Fruit fly (Drosophila melanogaster) whole organism, adult: ENCODE data around the gene CG11790.
A peak's percentile ranks its signal among the peaks of the same experiment; 100 is the strongest.

Experiments used
- CG11617 ChIP-seq: fragments of 200-800 bp; sonication (Bioruptor generic); optimal IDR thresholded peaks from 2 replicates; lab custom pipeline; 2017; ENCODE audit warnings: mild to moderate bottlenecking, missing biosample characterization, missing genetic modification reagents, missing genetic modification characterization
- CG12768 ChIP-seq: fragments of 200-800 bp; sonication (Bioruptor generic); optimal IDR thresholded peaks from 2 replicates; lab custom pipeline; 2017; ENCODE audit warnings: missing biosample characterization, missing genetic modification characterization, mild to moderate bottlenecking, moderate library complexity, missing genetic modification reagents
- CG14711 ChIP-seq: fragments of 200-800 bp; sonication (Bioruptor generic); optimal IDR thresholded peaks from 2 replicates; lab custom pipeline; 2018; ENCODE audit warnings: missing biosample characterization, mild to moderate bottlenecking, missing genetic modification characterization, moderate library complexity
- CG1620 ChIP-seq: fragments of 200-800 bp; sonication (Bioruptor generic); optimal IDR thresholded peaks from 2 replicates; lab custom pipeline; 2016; ENCODE audit warnings: missing biosample characterization, missing genetic modification characterization
- CG33017 ChIP-seq: fragments of 200-800 bp; sonication (Bioruptor generic); optimal IDR thresholded peaks from 2 replicates; lab custom pipeline; 2018; ENCODE audit warnings: missing biosample characterization, mild to moderate bottlenecking, missing genetic modification characterization, moderate library complexity
- CG5204 ChIP-seq: fragments of 200-800 bp; sonication (Bioruptor generic); optimal IDR thresholded peaks from 2 replicates; lab custom pipeline; 2016; ENCODE audit warnings: missing biosample characterization, missing genetic modification characterization
- CG7045 ChIP-seq: fragments of 200-800 bp; sonication (Bioruptor generic); optimal IDR thresholded peaks from 2 replicates; lab custom pipeline; 2017; ENCODE audit warnings: missing biosample characterization, mild to moderate bottlenecking, missing genetic modification characterization
- CG7101 ChIP-seq: fragments of 200-800 bp; sonication (Bioruptor generic); optimal IDR thresholded peaks from 2 replicates; lab custom pipeline; 2018; ENCODE audit warnings: missing biosample characterization, mild to moderate bottlenecking, missing genetic modification characterization, moderate library complexity
- Clk ChIP-seq: fragments of 200-800 bp; sonication (Bioruptor generic); optimal IDR thresholded peaks from 2 replicates; lab custom pipeline; 2017; ENCODE audit warnings: missing biosample characterization, missing genetic modification characterization
- Crg-1 ChIP-seq: fragments of 200-800 bp; sonication (Bioruptor generic); optimal IDR thresholded peaks from 2 replicates; lab custom pipeline; 2016; ENCODE audit warnings: missing biosample characterization, missing genetic modification characterization
- Hr96 ChIP-seq: fragments of 200-800 bp; sonication (Bioruptor generic); optimal IDR thresholded peaks from 2 replicates; lab custom pipeline; 2016; ENCODE audit warnings: missing biosample characterization, missing genetic modification characterization
- Mnt ChIP-seq: fragments of 200-800 bp; sonication (Bioruptor generic); optimal IDR thresholded peaks from 2 replicates; lab custom pipeline; 2016; ENCODE audit warnings: missing biosample characterization, mild to moderate bottlenecking, missing genetic modification characterization
- bab1 ChIP-seq: fragments of 200-800 bp; sonication (Bioruptor generic); optimal IDR thresholded peaks from 3 replicates; lab custom pipeline; 2019; ENCODE audit warnings: missing biosample characterization, mild to moderate bottlenecking, missing genetic modification characterization, moderate library complexity
- cic ChIP-seq: fragments of 200-800 bp; sonication (Bioruptor generic); optimal IDR thresholded peaks from 2 replicates; lab custom pipeline; 2017; ENCODE audit warnings: missing biosample characterization, mild to moderate bottlenecking, missing genetic modification characterization, moderate library complexity
- cnc ChIP-seq, 2 experiments: fragments of >200 bp; optimal IDR thresholded peaks; 2 replicates each; lab custom pipeline; 2017
- kay ChIP-seq: fragments of 200-800 bp; sonication (Bioruptor generic); peaks from one replicate; lab custom pipeline; 2016; ENCODE audit warnings: missing biosample characterization, missing genetic modification characterization, borderline replicate concordance
- ovo ChIP-seq: fragments of 200-800 bp; sonication (Bioruptor generic); optimal IDR thresholded peaks from 2 replicates; lab custom pipeline; 2016; ENCODE audit warnings: missing biosample characterization, missing genetic modification characterization
- pad ChIP-seq: fragments of 200-800 bp; sonication (Bioruptor generic); optimal IDR thresholded peaks from 3 replicates; lab custom pipeline; 2017; ENCODE audit warnings: missing biosample characterization, missing genetic modification characterization, mild to moderate bottlenecking, moderate library complexity, missing genetic modification reagents
- tj ChIP-seq: fragments of 200-800 bp; sonication (Bioruptor generic); optimal IDR thresholded peaks from 3 replicates; lab custom pipeline; 2017; ENCODE audit warnings: missing biosample characterization, mild to moderate bottlenecking, missing genetic modification characterization, moderate library complexity
- toe ChIP-seq: fragments of 200-800 bp; sonication (Bioruptor generic); optimal IDR thresholded peaks from 2 replicates; lab custom pipeline; 2016; ENCODE audit warnings: missing biosample characterization, missing genetic modification characterization

The CG11790 gene

dm6 chr3R:25056488-25057157 is 9.1 kb downstream of the CG11790 start:
- TF ChIP-seq ovo (GFP tag; lab: Kevin White, UChicago) (peak; percentile 86), tj (GFP tag; lab: Kevin White, UChicago) (no peak), CG33017 (tag; lab: Kevin White, UChicago) (no peak), CG1620 (GFP tag; lab: Kevin White, UChicago) (no peak), CG7045 (GFP tag; lab: Kevin White, UChicago) (no peak), toe (GFP tag; lab: Kevin White, UChicago) (no peak), CG5204 (GFP tag; lab: Kevin White, UChicago) (no peak), cic (GFP tag; lab: Kevin White, UChicago) (peak; percentile 56), kay (GFP tag; lab: Kevin White, UChicago) (peak; percentile 86), Crg-1 (GFP tag; lab: Kevin White, UChicago) (no peak), Hr96 (GFP tag; lab: Kevin White, UChicago) (no peak), bab1 (no peak), Mnt (no peak), CG12768 (GFP tag; lab: Kevin White, UChicago) (peak; percentile 8), pad (GFP tag; lab: Kevin White, UChicago) (peak; percentile 93), CG14711 (tag; lab: Kevin White, UChicago) (no peak), CG11617 (no peak), Clk (no peak), cnc (optimal IDR thresholded peaks at IDR 0.05; lab: Kevin White, UChicago) (no peak), CG7101 (tag; lab: Kevin White, UChicago) (no peak)

DNA sequence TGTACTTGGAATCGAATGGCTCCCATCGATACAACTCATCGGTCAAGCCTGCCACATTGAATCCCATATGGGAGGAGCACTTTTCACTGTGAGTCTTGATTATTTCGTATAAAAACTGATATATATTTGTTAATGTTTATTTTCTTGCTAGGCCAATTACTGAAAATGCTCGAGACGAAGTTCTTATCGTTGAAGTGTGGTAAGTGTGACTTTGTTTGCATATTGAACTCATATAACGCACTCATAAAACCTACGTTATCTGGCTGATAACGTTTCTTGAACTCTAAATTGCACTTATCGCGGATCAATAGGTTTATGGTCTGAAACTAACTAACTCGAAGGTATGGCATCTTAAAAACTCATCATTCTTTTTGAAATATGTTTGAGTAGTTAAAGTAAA is 13.0 kb downstream of the CG11790 start:
- TF ChIP-seq cnc (optimal IDR thresholded peaks at IDR 0.05; lab: Kevin White, UChicago) (no peak), ovo (GFP tag; lab: Kevin White, UChicago) (no peak), cic (GFP tag; lab: Kevin White, UChicago) (no peak), kay (GFP tag; lab: Kevin White, UChicago) (peak; percentile 7), Hr96 (GFP tag; lab: Kevin White, UChicago) (no peak)

DNA sequence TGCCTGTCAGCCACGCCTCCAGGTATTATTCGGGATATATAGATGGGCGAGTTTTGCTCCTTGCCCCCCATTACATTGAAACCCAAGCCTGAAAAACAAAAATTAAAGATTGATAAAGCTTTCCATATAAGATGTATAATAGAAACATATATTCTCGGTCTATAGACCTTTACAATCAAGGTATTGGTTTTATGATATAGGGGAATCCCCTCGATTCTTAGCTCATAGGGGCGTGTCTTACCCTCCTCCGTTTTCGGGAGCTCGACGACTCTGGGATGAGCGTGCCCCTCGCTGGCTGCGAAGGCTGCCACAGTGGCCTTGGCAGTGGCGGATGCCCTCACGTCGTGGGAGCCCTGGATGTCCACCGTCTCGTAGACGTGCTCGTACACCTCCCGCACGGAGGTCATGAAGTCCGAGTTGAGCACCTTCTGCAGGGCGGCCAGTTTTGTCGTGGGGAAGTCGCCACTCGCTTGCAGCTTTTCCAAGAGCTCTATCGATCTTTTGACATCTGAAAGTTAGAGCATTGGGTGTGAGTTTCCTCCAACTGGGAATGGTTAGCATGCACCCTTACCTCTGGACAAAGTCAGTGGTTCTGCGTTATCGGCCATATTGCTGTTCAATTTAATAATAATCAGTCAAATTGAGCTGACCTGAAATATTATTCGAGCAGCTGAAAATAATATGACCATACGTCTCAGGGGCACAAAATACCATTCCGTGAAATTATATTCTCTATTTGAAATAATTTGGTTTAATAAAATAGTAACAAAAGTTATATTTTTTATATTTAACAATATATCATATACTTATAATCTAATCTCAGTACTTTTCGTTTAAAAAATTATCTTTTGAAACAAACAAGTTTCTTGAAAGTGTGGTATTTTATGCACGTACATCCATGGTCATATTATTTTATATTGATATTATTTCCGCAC is 17.7 kb downstream of the CG11790 start, which contains the start of the genes veli and PQBP1:
Gene veli (minus strand): TSS at position 685 of the 935 bp plus-strand sequence.
Gene PQBP1 (plus strand): TSS at position 885 of the 935 bp plus-strand sequence.
- TF ChIP-seq CG5204 (GFP tag; lab: Kevin White, UChicago) (no peak), CG14711 (tag; lab: Kevin White, UChicago) (peak; percentile 18), CG33017 (tag; lab: Kevin White, UChicago) (no peak), CG1620 (GFP tag; lab: Kevin White, UChicago) (no peak), CG11617 (no peak), ovo (GFP tag; lab: Kevin White, UChicago) (no peak), cnc (optimal IDR thresholded peaks at IDR 0.05; lab: Kevin White, UChicago) (no peak)

dm6 chr3R:25066856-25067255 is 19.4 kb downstream of the CG11790 start:
- TF ChIP-seq CG5204 (GFP tag; lab: Kevin White, UChicago) (no peak), toe (GFP tag; lab: Kevin White, UChicago) (no peak), CG7101 (tag; lab: Kevin White, UChicago) (no peak), CG11617 (no peak), tj (GFP tag; lab: Kevin White, UChicago) (no peak), Mnt (no peak), ovo (GFP tag; lab: Kevin White, UChicago) (no peak), cic (GFP tag; lab: Kevin White, UChicago) (no peak), pad (GFP tag; lab: Kevin White, UChicago) (no peak), CG33017 (tag; lab: Kevin White, UChicago) (no peak), cnc (optimal IDR thresholded peaks at IDR 0.05; lab: Kevin White, UChicago) (no peak), Crg-1 (GFP tag; lab: Kevin White, UChicago) (no peak)

DNA sequence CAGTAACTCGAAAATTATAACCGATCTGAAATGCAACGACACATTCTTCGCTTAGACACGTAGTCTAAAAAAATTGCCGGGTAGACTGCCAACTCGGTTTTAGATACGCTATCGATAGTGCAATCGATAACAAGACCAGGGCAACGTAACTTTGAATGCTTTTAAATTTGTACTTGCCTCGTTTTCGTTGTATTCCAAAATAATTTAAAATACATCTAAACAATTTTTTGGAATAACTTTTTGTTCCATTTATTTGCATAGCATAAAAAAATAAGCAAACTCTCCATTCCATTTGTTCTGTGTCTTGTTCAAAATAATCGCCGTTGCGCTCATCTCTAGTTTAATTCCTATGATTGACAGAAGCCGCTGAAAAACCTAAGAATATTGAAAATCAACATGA is 22.1 kb downstream of the CG11790 start, which contains the start of the genes Stt3B and CG11839:
Gene Stt3B (minus strand): TSS at position 69 of the 400 bp plus-strand sequence.
Gene CG11839 (plus strand): TSS at position 359 of the 400 bp plus-strand sequence.
- TF ChIP-seq CG7101 (tag; lab: Kevin White, UChicago), result peak; percentile 76
- peak; percentile 84 for TF ChIP-seq bab1
- TF ChIP-seq CG7045 (GFP tag; lab: Kevin White, UChicago), result peak; percentile 54
- TF ChIP-seq CG14711 (tag; lab: Kevin White, UChicago), result peak; percentile 69
- peak; percentile 46 for TF ChIP-seq pad (GFP tag; lab: Kevin White, UChicago)
- peak; percentile 88 for TF ChIP-seq CG1620 (GFP tag; lab: Kevin White, UChicago)
- peak; percentile 48 for TF ChIP-seq CG33017 (tag; lab: Kevin White, UChicago)
- TF ChIP-seq cnc (optimal IDR thresholded peaks at IDR 0.05; lab: Kevin White, UChicago), result no peak
- peak; percentile 77 for TF ChIP-seq CG11617
- TF ChIP-seq cic (GFP tag; lab: Kevin White, UChicago), result no peak
- peak; percentile 82 for TF ChIP-seq Mnt
- peak; percentile 45 for TF ChIP-seq ovo (GFP tag; lab: Kevin White, UChicago)
- TF ChIP-seq toe (GFP tag; lab: Kevin White, UChicago), result peak; percentile 88
- peak; percentile 33 for TF ChIP-seq CG12768 (GFP tag; lab: Kevin White, UChicago)
- peak; percentile 51 for TF ChIP-seq Clk
- peak; percentile 45 for TF ChIP-seq Crg-1 (GFP tag; lab: Kevin White, UChicago)
- TF ChIP-seq tj (GFP tag; lab: Kevin White, UChicago), result peak; percentile 56
- no peak for TF ChIP-seq kay (GFP tag; lab: Kevin White, UChicago)
- TF ChIP-seq CG5204 (GFP tag; lab: Kevin White, UChicago), result no peak
